Worm (Caenorhabditis elegans): ENCODE results near the gene twk-28.

Gene twk-28

ce11 chrX:4285669-4286174, 6.6 kb upstream of the twk-28 start, which contains the start of gene cka-2 (continued):
- TF ChIP-seq nhr-111 (GFP tag; optimal IDR thresholded peaks at IDR 0.05) = no peak

DNA sequence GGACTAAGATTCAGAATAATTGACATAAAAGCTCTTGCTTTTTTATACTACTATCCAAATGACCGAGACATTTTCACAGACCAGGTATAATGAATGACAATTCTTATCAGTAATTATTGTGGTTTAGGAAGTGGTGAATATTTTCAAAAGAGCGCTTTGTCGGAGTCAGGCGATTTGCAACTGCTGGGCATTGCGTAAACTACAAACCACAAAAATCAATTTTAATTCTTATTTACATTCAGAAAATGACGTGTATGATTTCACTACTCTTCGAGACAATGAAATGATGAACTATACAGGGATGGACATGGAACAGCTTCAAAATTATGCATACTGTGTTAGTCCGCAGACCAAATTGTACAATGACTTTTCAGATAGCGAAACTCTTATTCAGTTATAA, 5.3 kb upstream of the twk-28 start:
- TF ChIP-seq mes-2 (tag; optimal IDR thresholded peaks at IDR 0.05; ENCODE audit: poor library complexity, severe bottlenecking) (no peak), nhr-237 (tag; optimal IDR thresholded peaks at IDR 0.05) (no peak), Y75B8A.6 (GFP tag; IDR thresholded peaks at IDR 0.05) (no peak), lin-39 (tag; optimal IDR thresholded peaks at IDR 0.05) (no peak), hlh-30 (tag; optimal IDR thresholded peaks at IDR 0.05; ENCODE audit: insufficient read depth) (no peak), fos-1 (tag; optimal IDR thresholded peaks at IDR 0.05) (no peak), pha-4 (GFP tag; IDR thresholded peaks at IDR 0.05) (no peak), pha-4 (tag; optimal IDR thresholded peaks at IDR 0.05) (no peak), ceh-44 (GFP tag; IDR thresholded peaks at IDR 0.05) (no peak), mxl-2 (GFP tag; conservative IDR thresholded peaks at IDR 0.05) (no peak), spr-1 (tag; optimal IDR thresholded peaks at IDR 0.05) (no peak), aly-2 (tag; optimal IDR thresholded peaks at IDR 0.05) (no peak), nhr-76 (tag; optimal IDR thresholded peaks at IDR 0.05) (no peak), pqm-1 (tag; optimal IDR thresholded peaks at IDR 0.05) (peak; percentile 12), fkh-10 (GFP tag; optimal IDR thresholded peaks at IDR 0.05) (no peak), dmd-9 (GFP tag; IDR thresholded peaks at IDR 0.05) (no peak), unc-39 (tag; optimal IDR thresholded peaks at IDR 0.05) (no peak), nhr-77 (tag; optimal IDR thresholded peaks at IDR 0.05) (peak; percentile 16), spr-3 (GFP tag; optimal IDR thresholded peaks at IDR 0.05) (no peak), lin-1 (GFP tag; IDR thresholded peaks at IDR 0.05) (peak; percentile 27; the same call in 1 of the 2 replicates), hif-1 (tag; optimal IDR thresholded peaks at IDR 0.05) (no peak), nhr-111 (GFP tag; optimal IDR thresholded peaks at IDR 0.05) (no peak), F26F4.8 (GFP tag; conservative IDR thresholded peaks at IDR 0.05) (no peak), nhr-28 (tag; optimal IDR thresholded peaks at IDR 0.05) (peak; percentile 84), snpc-4 (tag; optimal IDR thresholded peaks at IDR 0.05) (no peak), D1046.2 (GFP tag; IDR thresholded peaks at IDR 0.05) (no peak), dmd-6 (GFP tag; IDR thresholded peaks at IDR 0.05) (peak; percentile 56), ces-1 (GFP tag; optimal IDR thresholded peaks at IDR 0.05) (no peak), ceh-82 (tag; optimal IDR thresholded peaks at IDR 0.05) (no peak), ceh-32 (tag; optimal IDR thresholded peaks at IDR 0.05; ENCODE audit: poor library complexity) (no peak), set-16 (GFP tag; IDR thresholded peaks at IDR 0.05) (no peak), hlh-11 (tag; optimal IDR thresholded peaks at IDR 0.05) (peak; percentile 47), ctbp-1 (GFP tag; IDR thresholded peaks at IDR 0.05) (no peak), tra-1 (GFP tag; IDR thresholded peaks at IDR 0.05) (no peak), daf-16 (GFP tag; optimal IDR thresholded peaks at IDR 0.05) (no peak), daf-16 (tag; optimal IDR thresholded peaks at IDR 0.05) (peak; percentile 76)

- TF ChIP-seq nhr-6 (tag; optimal IDR thresholded peaks at IDR 0.05) = peak; percentile 56
- TF ChIP-seq rbr-2 (tag; optimal IDR thresholded peaks at IDR 0.05) = no peak
- no peak for TF ChIP-seq Y75B8A.6 (GFP tag; IDR thresholded peaks at IDR 0.05)
- TF ChIP-seq dmd-9 (GFP tag; IDR thresholded peaks at IDR 0.05) = no peak
- no peak for TF ChIP-seq daf-8 (GFP tag; IDR thresholded peaks at IDR 0.05)
- TF ChIP-seq ctbp-1 (GFP tag; IDR thresholded peaks at IDR 0.05) = no peak
- TF ChIP-seq ZK337.2 (GFP tag; IDR thresholded peaks at IDR 0.05) = no peak
- no peak for TF ChIP-seq nhr-77 (tag; optimal IDR thresholded peaks at IDR 0.05)
- TF ChIP-seq hif-1 (tag; optimal IDR thresholded peaks at IDR 0.05) = no peak
- no peak for TF ChIP-seq R02D3.7 (tag; optimal IDR thresholded peaks at IDR 0.05)
- TF ChIP-seq hlh-30 (tag; optimal IDR thresholded peaks at IDR 0.05; ENCODE audit: insufficient read depth) = no peak
- no peak for TF ChIP-seq fos-1 (tag; optimal IDR thresholded peaks at IDR 0.05)
- TF ChIP-seq lim-7 (GFP tag; IDR thresholded peaks at IDR 0.05) = no peak
- no peak for TF ChIP-seq lin-1 (GFP tag; IDR thresholded peaks at IDR 0.05)
- TF ChIP-seq F49E8.2 (tag; optimal IDR thresholded peaks at IDR 0.05; ENCODE audit: borderline replicate concordance) = no peak
- no peak for TF ChIP-seq skn-1 (tag; optimal IDR thresholded peaks at IDR 0.05)
- TF ChIP-seq pqm-1 (tag; optimal IDR thresholded peaks at IDR 0.05) = peak; percentile 52
- TF ChIP-seq dve-1 (tag; optimal IDR thresholded peaks at IDR 0.05; ENCODE audit: insufficient read depth) = peak; percentile 31
- TF ChIP-seq nhr-28 (tag; optimal IDR thresholded peaks at IDR 0.05) = peak; percentile 65
- TF ChIP-seq lin-39 (tag; optimal IDR thresholded peaks at IDR 0.05) = no peak
- TF ChIP-seq php-3 (GFP tag; IDR thresholded peaks at IDR 0.05) = peak; percentile 46; the same call in 1 of the 2 replicates
- TF ChIP-seq daf-16 (GFP tag; optimal IDR thresholded peaks at IDR 0.05) = no peak
- peak; percentile 82 for TF ChIP-seq daf-16 (tag; optimal IDR thresholded peaks at IDR 0.05)
- no peak for TF ChIP-seq ceh-32 (tag; optimal IDR thresholded peaks at IDR 0.05; ENCODE audit: poor library complexity)
- no peak for TF ChIP-seq ceh-44 (GFP tag; IDR thresholded peaks at IDR 0.05)
- no peak for TF ChIP-seq zip-2 (tag; optimal IDR thresholded peaks at IDR 0.05)
- TF ChIP-seq F10B5.3 (tag; optimal IDR thresholded peaks at IDR 0.05) = no peak
Measured at ce11 chrX:4283989-4284388, 4.8 kb upstream of the twk-28 start, which contains the start of gene ets-10. Gene ets-10, plus strand, starts transcription at chrX:4284189.
